Fruit fly (Drosophila melanogaster) whole organism, embryonic: Measurements from ENCODE around the gene par-6.

Source experiments
- ATbp ChIP-seq: fragments of 200-800 bp; sonication (Bioruptor generic); optimal IDR thresholded peaks from 2 replicates; lab custom pipeline; 2017; ENCODE audit warnings: missing biosample characterization, mild to moderate bottlenecking, missing genetic modification characterization, missing genetic modification reagents
- Bdp1 ChIP-seq: fragments of 200-800 bp; sonication (Bioruptor generic); optimal IDR thresholded peaks from 3 replicates; lab custom pipeline; 2016; ENCODE audit warnings: missing biosample characterization, missing genetic modification characterization
- CG10959 ChIP-seq: fragments of 200-800 bp; sonication (Bioruptor generic); IDR thresholded peaks from 2 replicates; pipeline ENCODE4 v1.3.6; 2022; ENCODE audit warnings: missing biosample characterization, missing genetic modification characterization
- CG12155 ChIP-seq: fragments of 200-800 bp; sonication (Bioruptor generic); optimal IDR thresholded peaks from 3 replicates; lab custom pipeline; 2016; ENCODE audit warnings: missing biosample characterization, missing genetic modification characterization
- CG12299 ChIP-seq: fragments of 200-800 bp; sonication (Bioruptor generic); optimal IDR thresholded peaks from 2 replicates; lab custom pipeline; 2018; ENCODE audit warnings: missing biosample characterization, mild to moderate bottlenecking, missing genetic modification characterization
- CG13296 ChIP-seq: fragments of 200-800 bp; sonication (Bioruptor generic); optimal IDR thresholded peaks from 3 replicates; lab custom pipeline; 2018; ENCODE audit warnings: missing biosample characterization, mild to moderate bottlenecking, missing genetic modification characterization
- CG14965 ChIP-seq: fragments of 200-800 bp; sonication (Bioruptor generic); optimal IDR thresholded peaks from 2 replicates; lab custom pipeline; 2016; ENCODE audit warnings: missing biosample characterization, missing genetic modification characterization, borderline replicate concordance
- CG1603 ChIP-seq: fragments of 200-800 bp; sonication (Bioruptor generic); optimal IDR thresholded peaks from 2 replicates; lab custom pipeline; 2019; ENCODE audit warnings: missing biosample characterization, mild to moderate bottlenecking, missing genetic modification characterization, moderate library complexity
- CG16779 ChIP-seq: fragments of 200-800 bp; sonication (Bioruptor generic); IDR thresholded peaks from 2 replicates; pipeline ENCODE4 v1.3.6; 2022; ENCODE audit warnings: missing biosample characterization, missing genetic modification characterization
- CG16863 ChIP-seq: fragments of 200-800 bp; sonication (Bioruptor generic); optimal IDR thresholded peaks from 3 replicates; lab custom pipeline; 2016; ENCODE audit warnings: missing biosample characterization, missing genetic modification characterization
- CG17612 ChIP-seq: fragments of 200-800 bp; sonication (Bioruptor generic); IDR thresholded peaks from 2 replicates; pipeline ENCODE4 v1.3.6; 2022; ENCODE audit warnings: missing biosample characterization, missing genetic modification characterization
- CG17829 ChIP-seq: fragments of 200-800 bp; optimal IDR thresholded peaks from 2 replicates; lab custom pipeline; 2019; ENCODE audit warnings: missing biosample characterization, mild to moderate bottlenecking, missing genetic modification characterization, moderate library complexity
- CG18011 ChIP-seq: fragments of 200-800 bp; sonication (Bioruptor generic); optimal IDR thresholded peaks from 2 replicates; lab custom pipeline; 2017; ENCODE audit warnings: missing biosample characterization, missing genetic modification characterization, mild to moderate bottlenecking, moderate library complexity, missing genotype
- CG1832 ChIP-seq: fragments of 200-800 bp; sonication (Bioruptor generic); optimal IDR thresholded peaks from 2 replicates; lab custom pipeline; 2017; ENCODE audit warnings: missing biosample characterization, mild to moderate bottlenecking, missing genetic modification characterization, inconsistent platforms
- CG18476 ChIP-seq: fragments of 200-800 bp; sonication (Bioruptor generic); optimal IDR thresholded peaks from 2 replicates; lab custom pipeline; 2016; ENCODE audit warnings: missing biosample characterization, mild to moderate bottlenecking, missing genetic modification characterization
- CG2129 ChIP-seq: fragments of 200-800 bp; sonication (Bioruptor generic); IDR thresholded peaks from 2 replicates; pipeline ENCODE4 v1.3.6; 2022; ENCODE audit warnings: missing biosample characterization, missing genetic modification characterization; ENCODE audit not compliant: partially characterized antibody
- CG2712 ChIP-seq: fragments of 200-800 bp; optimal IDR thresholded peaks from 3 replicates; lab custom pipeline; 2019; ENCODE audit warnings: missing biosample characterization, mild to moderate bottlenecking, missing genetic modification characterization, moderate library complexity
- CG4854 ChIP-seq: fragments of 200-800 bp; sonication (Bioruptor generic); optimal IDR thresholded peaks from 2 replicates; lab custom pipeline; 2016; ENCODE audit warnings: missing biosample characterization, missing genetic modification characterization, inconsistent platforms
- CG6689 ChIP-seq: fragments of 200-800 bp; sonication (Bioruptor generic); IDR thresholded peaks from 2 replicates; pipeline ENCODE4 v1.3.6; 2022; ENCODE audit warnings: missing biosample characterization, missing genetic modification characterization
- CG9437 ChIP-seq: fragments of 200-800 bp; sonication (Bioruptor generic); optimal IDR thresholded peaks from 2 replicates; lab custom pipeline; 2018; ENCODE audit warnings: missing biosample characterization, mild to moderate bottlenecking, missing genetic modification characterization
- D ChIP-seq, 2 experiments: fragments of 200-800 bp in 1 of 2; fragments of >200 bp in 1 of 2; sonication (Bioruptor generic) in 1 of 2; optimal IDR thresholded peaks; 2 replicates in 1 of 2; 3 replicates in 1 of 2; lab custom pipeline; 2017; ENCODE audit warnings: mild to moderate bottlenecking in 1 of 2, missing biosample characterization in 1 of 2, missing genetic modification characterization in 1 of 2, missing genetic modification reagents in 1 of 2
- Dip2 ChIP-seq: fragments of 200-800 bp; sonication (Bioruptor generic); IDR thresholded peaks from 2 replicates; pipeline ENCODE4 v1.3.6; 2022; ENCODE audit warnings: missing biosample characterization, missing genetic modification characterization
- Dp ChIP-seq: fragments of 200-800 bp; sonication (Bioruptor generic); optimal IDR thresholded peaks from 2 replicates; lab custom pipeline; 2018; ENCODE audit warnings: missing biosample characterization, mild to moderate bottlenecking, missing genetic modification characterization, moderate library complexity
- Hey ChIP-seq: fragments of 200-800 bp; sonication (Bioruptor generic); optimal IDR thresholded peaks from 3 replicates; lab custom pipeline; 2018; ENCODE audit warnings: missing biosample characterization, mild to moderate bottlenecking, missing genetic modification characterization
- Max ChIP-seq: fragments of 200-800 bp; sonication (Bioruptor generic); optimal IDR thresholded peaks from 2 replicates; lab custom pipeline; 2016; ENCODE audit warnings: missing biosample characterization, mild to moderate bottlenecking, missing genetic modification characterization
- NFAT ChIP-seq: fragments of 200-800 bp; sonication (Bioruptor generic); IDR thresholded peaks from 2 replicates; pipeline ENCODE4 v1.3.6; 2022; ENCODE audit warnings: missing biosample characterization, missing genetic modification characterization
- Nf-YA ChIP-seq: fragments of 200-800 bp; sonication (Bioruptor generic); IDR thresholded peaks from 2 replicates; pipeline ENCODE4 v1.3.6; 2022; ENCODE audit warnings: missing biosample characterization, missing genetic modification characterization
- Oli ChIP-seq: fragments of 200-800 bp; sonication (Bioruptor generic); optimal IDR thresholded peaks from 2 replicates; lab custom pipeline; 2018; ENCODE audit warnings: missing biosample characterization, mild to moderate bottlenecking, missing genetic modification characterization, moderate library complexity
- Rfx ChIP-seq: fragments of 200-800 bp; sonication (Bioruptor generic); IDR thresholded peaks from 2 replicates; pipeline ENCODE4 v1.3.6; 2022; ENCODE audit warnings: missing biosample characterization, missing genetic modification characterization
- Sox100B ChIP-seq: fragments of 200-800 bp; sonication (Bioruptor generic); optimal IDR thresholded peaks from 3 replicates; lab custom pipeline; 2018; ENCODE audit warnings: missing biosample characterization, mild to moderate bottlenecking, missing genetic modification characterization
- Sox102F ChIP-seq: fragments of 200-800 bp; sonication (Bioruptor generic); optimal IDR thresholded peaks from 2 replicates; lab custom pipeline; 2018; ENCODE audit warnings: missing biosample characterization, mild to moderate bottlenecking, missing genetic modification characterization, moderate library complexity
- Spps ChIP-seq: fragments of 200-800 bp; sonication (Bioruptor generic); optimal IDR thresholded peaks from 2 replicates; lab custom pipeline; 2018; ENCODE audit warnings: missing biosample characterization, mild to moderate bottlenecking, missing genetic modification characterization
- abd-A ChIP-seq: fragments of 200-800 bp; sonication (Bioruptor generic); optimal IDR thresholded peaks from 3 replicates; lab custom pipeline; 2019; ENCODE audit warnings: missing biosample characterization, mild to moderate bottlenecking, missing genetic modification characterization, moderate library complexity
- ac ChIP-seq: fragments of 200-800 bp; sonication (Bioruptor generic); optimal IDR thresholded peaks from 3 replicates; lab custom pipeline; 2017; ENCODE audit warnings: missing biosample characterization, mild to moderate bottlenecking, missing genetic modification characterization
- cato ChIP-seq: fragments of 200-800 bp; sonication (Bioruptor generic); optimal IDR thresholded peaks from 2 replicates; lab custom pipeline; 2016; ENCODE audit warnings: missing biosample characterization, missing genetic modification characterization, borderline replicate concordance
- disco-r ChIP-seq: fragments of 200-800 bp; sonication (Bioruptor generic); optimal IDR thresholded peaks from 2 replicates; lab custom pipeline; 2016; ENCODE audit warnings: missing biosample characterization, missing genetic modification characterization
- fru ChIP-seq: fragments of >200 bp; optimal IDR thresholded peaks from 2 replicates; lab custom pipeline; 2017
- gce ChIP-seq: fragments of 200-800 bp; sonication (Bioruptor generic); IDR thresholded peaks from 3 replicates; pipeline ENCODE4 v1.3.6; 2022; ENCODE audit warnings: missing biosample characterization, missing genetic modification characterization
- gcm2 ChIP-seq: fragments of 200-800 bp; sonication (Bioruptor generic); optimal IDR thresholded peaks from 2 replicates; lab custom pipeline; 2016; ENCODE audit warnings: missing biosample characterization, missing genetic modification characterization
- ham ChIP-seq: fragments of 200-800 bp; sonication (Bioruptor generic); IDR thresholded peaks from 2 replicates; pipeline ENCODE4 v1.3.6; 2022; ENCODE audit warnings: missing biosample characterization, missing genetic modification characterization
- hkb ChIP-seq, 2 experiments: fragments of 200-800 bp in 1 of 2; fragments of >200 bp in 1 of 2; sonication (Bioruptor generic) in 1 of 2; IDR thresholded peaks in 1 of 2; optimal IDR thresholded peaks in 1 of 2; 2 replicates each; pipeline versions ENCODE4 v1.3.6 to Lab custom; 2017 to 2022; ENCODE audit warnings: missing biosample characterization in 1 of 2, missing genetic modification characterization in 1 of 2
- lab ChIP-seq: fragments of 200-800 bp; sonication (Bioruptor generic); optimal IDR thresholded peaks from 3 replicates; lab custom pipeline; 2017; ENCODE audit warnings: missing biosample characterization, missing genetic modification characterization, mild to moderate bottlenecking, moderate library complexity, missing genetic modification reagents
- lilli ChIP-seq: fragments of 200-800 bp; sonication (Bioruptor generic); optimal IDR thresholded peaks from 3 replicates; lab custom pipeline; 2016; ENCODE audit warnings: missing biosample characterization, missing genetic modification characterization
- nau ChIP-seq: fragments of 200-800 bp; sonication (Bioruptor generic); optimal IDR thresholded peaks from 3 replicates; lab custom pipeline; 2017; ENCODE audit warnings: missing biosample characterization, mild to moderate bottlenecking, missing genetic modification characterization, missing genetic modification reagents
- oc ChIP-seq: fragments of 200-800 bp; sonication (Bioruptor generic); optimal IDR thresholded peaks from 2 replicates; lab custom pipeline; 2018; ENCODE audit warnings: missing biosample characterization, mild to moderate bottlenecking, missing genetic modification characterization, moderate library complexity
- pho ChIP-seq: fragments of 200-800 bp; sonication (Bioruptor generic); optimal IDR thresholded peaks from 2 replicates; lab custom pipeline; 2016; ENCODE audit warnings: missing biosample characterization, missing genetic modification characterization
- stwl ChIP-seq: fragments of 200-800 bp; sonication (Bioruptor generic); optimal IDR thresholded peaks from 3 replicates; lab custom pipeline; 2018; ENCODE audit warnings: missing biosample characterization, mild to moderate bottlenecking, missing genetic modification characterization, moderate library complexity
- vvl ChIP-seq: fragments of 200-800 bp; sonication (Bioruptor generic); IDR thresholded peaks from 2 replicates; pipeline ENCODE4 v1.3.6; 2022; ENCODE audit warnings: missing biosample characterization, missing genetic modification characterization
- zfh1 ChIP-seq: fragments of 200-800 bp; sonication (Bioruptor generic); IDR thresholded peaks from 3 replicates; pipeline ENCODE4 v1.3.6; 2022; ENCODE audit warnings: missing biosample characterization, missing genetic modification characterization

par-6 gene

dm6 chrX:17726551-17727180 lies 23.5 kb downstream of the par-6 start (continued):
- TF ChIP-seq Hey (tag; lab: Kevin White, UChicago) (no peak), Spps (tag; lab: Kevin White, UChicago) (no peak), CG10959 (no peak), CG18476 (GFP tag; lab: Kevin White, UChicago) (peak; percentile 26), ATbp (GFP tag; lab: Kevin White, UChicago) (no peak), vvl (GFP tag; lab: Robert Waterston, UW) (peak; percentile 63; the same call in 1 of the 2 replicates), CG4854 (GFP tag; lab: Kevin White, UChicago) (no peak), ac (GFP tag; lab: Kevin White, UChicago) (no peak), Dip2 (GFP tag; lab: Robert Waterston, UW) (no peak), D (optimal IDR thresholded peaks at IDR 0.05; lab: Kevin White, UChicago) (no peak), D (GFP tag; optimal IDR thresholded peaks at IDR 0.05; lab: Kevin White, UChicago) (no peak), gce (GFP tag; lab: Robert Waterston, UW) (no peak), Nf-YA (no peak), CG2129 (GFP tag; lab: Robert Waterston, UW) (no peak), fru (lab: Kevin White, UChicago) (no peak), CG18011 (no peak), NFAT (GFP tag; lab: Robert Waterston, UW) (no peak), CG14965 (GFP tag; lab: Kevin White, UChicago) (no peak), Oli (tag; lab: Kevin White, UChicago) (peak; percentile 20), cato (GFP tag; lab: Kevin White, UChicago) (no peak), lilli (GFP tag; lab: Kevin White, UChicago) (no peak), CG16779 (GFP tag; lab: Robert Waterston, UW) (no peak), CG16863 (GFP tag; lab: Kevin White, UChicago) (no peak), CG13296 (GFP tag; lab: Kevin White, UChicago) (peak; percentile 31), Max (peak; percentile 19), CG17612 (GFP tag; lab: Robert Waterston, UW) (no peak), CG9437 (GFP tag; lab: Kevin White, UChicago) (no peak), ham (GFP tag; lab: Robert Waterston, UW) (no peak), gcm2 (no peak)

- TF ChIP-seq CG12299, result no peak
- peak; percentile 69 for TF ChIP-seq abd-A (tag; lab: Kevin White, UChicago)
- no peak for TF ChIP-seq CG1603
- no peak for TF ChIP-seq disco-r (GFP tag; lab: Kevin White, UChicago)
- no peak for TF ChIP-seq oc (tag; lab: Kevin White, UChicago)
- peak; percentile 6 for TF ChIP-seq Sox102F
- TF ChIP-seq nau, result no peak
- TF ChIP-seq CG1832 (GFP tag; lab: Kevin White, UChicago), result peak; percentile 73
- TF ChIP-seq Dp (GFP tag; lab: Kevin White, UChicago), result no peak
- 0 out of 2 replicates have a peak, but pooled peaks have one; percentile 18 for TF ChIP-seq Rfx
- no peak for TF ChIP-seq CG12155 (GFP tag; lab: Kevin White, UChicago)
- TF ChIP-seq CG17829 (tag; lab: Kevin White, UChicago), result no peak
- TF ChIP-seq CG2712 (tag; lab: Kevin White, UChicago), result peak; percentile 7
- TF ChIP-seq pho (GFP tag; lab: Kevin White, UChicago), result no peak
- TF ChIP-seq lab (GFP tag; lab: Kevin White, UChicago), result peak; percentile 3
- no peak for TF ChIP-seq hkb (optimal IDR thresholded peaks at IDR 0.05; lab: Kevin White, UChicago)
- TF ChIP-seq hkb (GFP tag; IDR thresholded peaks at IDR 0.05; lab: Robert Waterston, UW), result 0 out of 2 replicates have a peak, but pooled peaks have one; percentile 12
- TF ChIP-seq CG13296 (GFP tag; lab: Kevin White, UChicago), result no peak
- TF ChIP-seq stwl (tag; lab: Kevin White, UChicago), result no peak
- TF ChIP-seq Bdp1 (GFP tag; lab: Kevin White, UChicago), result no peak
- 0 out of 3 replicates have a peak, but pooled peaks have one; percentile 29 for TF ChIP-seq zfh1 (GFP tag; lab: Robert Waterston, UW)
- TF ChIP-seq Sox100B (GFP tag; lab: Kevin White, UChicago), result peak; percentile 13
- 0 out of 2 replicates have a peak, but pooled peaks have one; percentile 15 for TF ChIP-seq CG6689 (GFP tag; lab: Robert Waterston, UW)
These were observed 25.2 kb downstream of the par-6 start for dm6 chrX:17728338-17728737.
